Worm (Caenorhabditis elegans) whole organism, early embryonic: Measurements from ENCODE around the gene F45B8.5.
"Not testable (repeated sequence)": the region's sequence is repeated elsewhere in the genome, so short reads cannot be mapped to it uniquely, and the experiment has no call there.

Experiments used
- B0310.2 ChIP-seq: sonication (generic microtip); optimal IDR thresholded peaks from 2 replicates; lab custom pipeline; 2016; ENCODE audit warnings: mild to moderate bottlenecking, missing genetic modification characterization, missing compliant biosample characterization
- F13C5.2 ChIP-seq: sonication (generic microtip); optimal IDR thresholded peaks from 2 replicates; lab custom pipeline; 2017; ENCODE audit warnings: mild to moderate bottlenecking, missing genetic modification characterization, inconsistent platforms, missing compliant biosample characterization
- aly-1 ChIP-seq: sonication (generic microtip); optimal IDR thresholded peaks from 2 replicates; lab custom pipeline; 2016; ENCODE audit warnings: missing genetic modification characterization, missing compliant biosample characterization
- ama-1 ChIP-seq: fragments of 150-350 bp; optimal IDR thresholded peaks from 2 replicates; lab custom pipeline; 2014
- ceh-13 ChIP-seq: fragments of 200-800 bp; sonication (Bioruptor generic); optimal IDR thresholded peaks from 2 replicates; lab custom pipeline; 2018; ENCODE audit warnings: mild to moderate bottlenecking, missing genetic modification characterization, missing compliant biosample characterization
- ceh-36 ChIP-seq: sonication (generic microtip); optimal IDR thresholded peaks from 2 replicates; lab custom pipeline; 2016; ENCODE audit warnings: missing genetic modification characterization, inconsistent platforms, missing compliant biosample characterization
- ets-7 ChIP-seq: sonication (generic microtip); optimal IDR thresholded peaks from 2 replicates; lab custom pipeline; 2016; ENCODE audit warnings: missing genotype, missing genetic modification characterization, missing compliant biosample characterization
- flt-1 ChIP-seq: fragments of 200-800 bp; sonication (Bioruptor generic); IDR thresholded peaks from 2 replicates; pipeline ENCODE4 v1.3.6; 2022; ENCODE audit warnings: missing genetic modification characterization, missing compliant biosample characterization
- hmbx-1 ChIP-seq: sonication (generic microtip); optimal IDR thresholded peaks from 2 replicates; lab custom pipeline; 2016; ENCODE audit warnings: mild to moderate bottlenecking, missing genetic modification characterization, missing compliant biosample characterization
- hmg-4 ChIP-seq: fragments of 200-800 bp; sonication (Bioruptor generic); optimal IDR thresholded peaks from 2 replicates; lab custom pipeline; 2018; ENCODE audit warnings: mild to moderate bottlenecking, missing genetic modification characterization, missing compliant biosample characterization
- hnd-1 ChIP-seq: sonication (generic microtip); optimal IDR thresholded peaks from 2 replicates; lab custom pipeline; 2016; ENCODE audit warnings: missing genetic modification characterization, missing compliant biosample characterization
- pes-1 ChIP-seq: fragments of 200-800 bp; sonication (Bioruptor generic); IDR thresholded peaks from 2 replicates; pipeline ENCODE4 v1.3.6; 2022; ENCODE audit warnings: missing genetic modification reagents, missing genetic modification characterization, missing compliant biosample characterization
- scrt-1 ChIP-seq: fragments of 200-800 bp; sonication (Bioruptor generic); IDR thresholded peaks from 2 replicates; pipeline ENCODE4 v1.3.6; 2022; ENCODE audit warnings: missing genetic modification characterization, missing compliant biosample characterization
- sea-1 ChIP-seq: fragments of 200-800 bp; sonication (Bioruptor generic); conservative IDR thresholded peaks from 2 replicates; pipeline ENCODE4 v1.3.6; 2022; ENCODE audit warnings: missing genetic modification characterization, missing compliant biosample characterization
- tbx-11 ChIP-seq: fragments of 200-800 bp; sonication (Bioruptor generic); IDR thresholded peaks from 2 replicates; pipeline ENCODE4 v1.3.6; 2022; ENCODE audit warnings: missing genetic modification characterization, missing compliant biosample characterization
- tbx-37 ChIP-seq: fragments of 200-800 bp; sonication (Bioruptor generic); conservative IDR thresholded peaks from 2 replicates; pipeline ENCODE4 v1.3.6; 2022; ENCODE audit warnings: missing genetic modification reagents, missing genetic modification characterization, missing compliant biosample characterization
- tra-4 ChIP-seq: sonication (generic microtip); optimal IDR thresholded peaks from 2 replicates; lab custom pipeline; 2017; ENCODE audit warnings: missing genetic modification characterization, missing compliant biosample characterization

F45B8.5 gene

ce11 chrX:14960841-14961240 lies 5.0 kb upstream of the F45B8.5 start:
- TF ChIP-seq tbx-11 (GFP tag; lab: Robert Waterston, UW) (no peak), aly-1 (no peak), ceh-13 (GFP tag; lab: Kevin White, UChicago) (no peak), scrt-1 (GFP tag; lab: Robert Waterston, UW) (peak; percentile 24; the same call in 1 of the 2 replicates), hmbx-1 (no peak), tbx-37 (GFP tag; lab: Robert Waterston, UW) (no peak)

ce11 chrX:14961471-14961870 lies 4.4 kb upstream of the F45B8.5 start, which contains the start of gene idpp-3:
idpp-3 (minus strand) TSS chrX:14961571.
- no peak for TF ChIP-seq ceh-13 (GFP tag; lab: Kevin White, UChicago)

ce11 chrX:14962456-14962855 lies 3.4 kb upstream of the F45B8.5 start, which contains the start of gene rgs-10:
rgs-10 (plus strand) TSS chrX:14962756.
- TF ChIP-seq ets-7 (tag; lab: Kevin White, UChicago) (no peak), flt-1 (no peak), aly-1 (no peak), hnd-1 (tag; lab: Kevin White, UChicago) (no peak), scrt-1 (GFP tag; lab: Robert Waterston, UW) (no peak), ama-1 (lab: Kevin White, UChicago) (no peak), ceh-36 (no peak), tbx-11 (GFP tag; lab: Robert Waterston, UW) (no peak), sea-1 (GFP tag; lab: Robert Waterston, UW) (no peak), pes-1 (no peak), B0310.2 (no peak), tra-4 (no peak), tbx-37 (GFP tag; lab: Robert Waterston, UW) (no peak), hmg-4 (GFP tag; lab: Kevin White, UChicago) (no peak)

- TF ChIP-seq tra-4 (no peak), hmbx-1 (no peak), sea-1 (GFP tag; lab: Robert Waterston, UW) (no peak), tbx-11 (GFP tag; lab: Robert Waterston, UW) (no peak), B0310.2 (no peak), ceh-36 (no peak), hmg-4 (GFP tag; lab: Kevin White, UChicago) (no peak), F13C5.2 (no peak)
Observed at ce11 chrX:14964253-14964652, 1.6 kb upstream of the F45B8.5 start, which contains the start of gene rgs-11. rgs-11 (plus strand) TSS chrX:14964553.

- not testable (repeated sequence) for TF ChIP-seq ceh-36; scrt-1 (GFP tag; lab: Robert Waterston, UW); F13C5.2
Observed at ce11 chrX:14966515-14966914, 654 bp downstream of the F45B8.5 start, which contains the start of gene F20D1.22. F20D1.22 (plus strand) TSS chrX:14966815.

- TF ChIP-seq tra-4 (no peak), sea-1 (GFP tag; lab: Robert Waterston, UW) (no peak), scrt-1 (GFP tag; lab: Robert Waterston, UW) (no peak), tbx-37 (GFP tag; lab: Robert Waterston, UW) (no peak), ceh-36 (no peak), ceh-13 (GFP tag; lab: Kevin White, UChicago) (no peak), hmg-4 (GFP tag; lab: Kevin White, UChicago) (no peak), ets-7 (tag; lab: Kevin White, UChicago) (no peak), flt-1 (no peak), ama-1 (lab: Kevin White, UChicago) (no peak), hmbx-1 (no peak), hnd-1 (tag; lab: Kevin White, UChicago) (no peak), B0310.2 (no peak), F13C5.2 (no peak)
Observed at ce11 chrX:14969615-14970014, 3.8 kb downstream of the F45B8.5 start.

- peak; percentile 17 for TF ChIP-seq F13C5.2
- TF ChIP-seq aly-1 = no peak
- TF ChIP-seq tra-4 = no peak
Observed at ce11 chrX:14970221-14970801, 4.5 kb downstream of the F45B8.5 start, which contains the start of the genes flwr-1 and tbc-1. flwr-1 (minus strand) TSS chrX:14970271. tbc-1 (plus strand) TSS chrX:14970751.

- TF ChIP-seq sea-1 (GFP tag; lab: Robert Waterston, UW) (no peak), tbx-11 (GFP tag; lab: Robert Waterston, UW) (no peak), B0310.2 (no peak)
Observed at ce11 chrX:14973085-14973484, 7.2 kb downstream of the F45B8.5 start.

ce11 chrX:14975467-14976167 lies 9.8 kb downstream of the F45B8.5 start, which contains the start of gene F20D1.3:
F20D1.3 (plus strand) TSS chrX:14976117.
- TF ChIP-seq F13C5.2 (peak; percentile 2), hnd-1 (tag; lab: Kevin White, UChicago) (no peak), ama-1 (lab: Kevin White, UChicago) (no peak), tbx-11 (GFP tag; lab: Robert Waterston, UW) (no peak)
